Worm (Caenorhabditis elegans): Measurements from ENCODE around the gene T10F2.2.

- TF ChIP-seq ama-1 (optimal IDR thresholded peaks at IDR 0.05) (no peak), hnd-1 (tag; optimal IDR thresholded peaks at IDR 0.05) (no peak)
Measured at ce11 chrIII:5125759-5126158, 39.4 kb downstream of the T10F2.2 start.

All from whole organism, early embryonic.